Worm (Caenorhabditis elegans): Measurements from ENCODE around the gene W06D11.3.

The W06D11.3 gene

ce11 chrX:12270841-12271240, 27.6 kb upstream of the W06D11.3 start, which contains the start of gene otpl-8:
TSS of gene otpl-8 (minus strand) at chrX:12270941.
- TF ChIP-seq ceh-24 (tag; optimal IDR thresholded peaks at IDR 0.05) (no peak), syd-9 (tag; optimal IDR thresholded peaks at IDR 0.05) (no peak), elt-2 (tag; optimal IDR thresholded peaks at IDR 0.05) (no peak), ztf-16 (tag; optimal IDR thresholded peaks at IDR 0.05) (no peak), dmd-4 (tag; optimal IDR thresholded peaks at IDR 0.05; ENCODE audit: borderline replicate concordance) (no peak), fax-1 (tag; optimal IDR thresholded peaks at IDR 0.05) (no peak), ceh-9 (tag; optimal IDR thresholded peaks at IDR 0.05) (no peak), pqm-1 (tag; optimal IDR thresholded peaks at IDR 0.05) (no peak), ceh-22 (tag; optimal IDR thresholded peaks at IDR 0.05) (no peak), eyg-1 (tag; optimal IDR thresholded peaks at IDR 0.05) (no peak), nfya-1 (tag; optimal IDR thresholded peaks at IDR 0.05) (no peak)

DNA sequence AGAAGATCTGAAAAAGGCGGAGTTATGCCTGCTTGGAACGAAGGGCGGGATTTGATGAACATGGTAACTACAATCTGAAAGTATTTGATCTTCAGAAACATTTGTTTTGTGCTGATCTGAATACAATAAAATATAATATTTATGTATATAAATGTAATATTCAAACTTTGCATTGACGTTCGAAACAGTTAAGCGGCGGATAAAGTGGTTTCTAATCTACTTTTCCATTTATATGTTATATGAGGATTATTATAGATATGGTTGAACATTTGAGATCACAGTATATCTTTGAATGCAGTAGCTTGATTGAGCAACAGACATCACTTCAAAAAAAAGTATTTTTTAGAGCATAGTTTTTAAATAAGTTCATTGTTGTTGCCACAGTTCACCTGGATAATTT, 24.6 kb upstream of the W06D11.3 start, which contains the start of gene H19J13.2:
TSS of gene H19J13.2 (minus strand) at position 101 of the 400 bp plus-strand sequence.
- no peak for TF ChIP-seq mec-3 (tag; optimal IDR thresholded peaks at IDR 0.05; ENCODE audit: borderline replicate concordance)
- TF ChIP-seq pqm-1 (tag; optimal IDR thresholded peaks at IDR 0.05): no peak
- no peak for TF ChIP-seq eyg-1 (tag; optimal IDR thresholded peaks at IDR 0.05)
- TF ChIP-seq ceh-18 (tag; optimal IDR thresholded peaks at IDR 0.05): no peak
- TF ChIP-seq C08G9.2 (tag; optimal IDR thresholded peaks at IDR 0.05): no peak
- TF ChIP-seq ahr-1 (tag; optimal IDR thresholded peaks at IDR 0.05): no peak
- no peak for TF ChIP-seq nhr-232 (tag; optimal IDR thresholded peaks at IDR 0.05)
- no peak for TF ChIP-seq hlh-30 (tag; optimal IDR thresholded peaks at IDR 0.05; ENCODE audit: insufficient read depth)
- TF ChIP-seq nhr-11 (tag; optimal IDR thresholded peaks at IDR 0.05): no peak
- no peak for TF ChIP-seq elt-4 (tag; optimal IDR thresholded peaks at IDR 0.05)
- no peak for TF ChIP-seq F13H6.1 (tag; optimal IDR thresholded peaks at IDR 0.05)
- TF ChIP-seq unc-55 (GFP tag; optimal IDR thresholded peaks at IDR 0.05): no peak
- no peak for TF ChIP-seq ttx-3 (tag; optimal IDR thresholded peaks at IDR 0.05)
- TF ChIP-seq hlh-13 (GFP tag; optimal IDR thresholded peaks at IDR 0.05): no peak
- no peak for TF ChIP-seq tbx-7 (tag; optimal IDR thresholded peaks at IDR 0.05)
- no peak for TF ChIP-seq che-1 (tag; optimal IDR thresholded peaks at IDR 0.05)
- no peak for TF ChIP-seq ceh-9 (tag; optimal IDR thresholded peaks at IDR 0.05)
- no peak for TF ChIP-seq T23F11.4 (GFP tag; optimal IDR thresholded peaks at IDR 0.05)
- TF ChIP-seq rnt-1 (tag; optimal IDR thresholded peaks at IDR 0.05): no peak

DNA sequence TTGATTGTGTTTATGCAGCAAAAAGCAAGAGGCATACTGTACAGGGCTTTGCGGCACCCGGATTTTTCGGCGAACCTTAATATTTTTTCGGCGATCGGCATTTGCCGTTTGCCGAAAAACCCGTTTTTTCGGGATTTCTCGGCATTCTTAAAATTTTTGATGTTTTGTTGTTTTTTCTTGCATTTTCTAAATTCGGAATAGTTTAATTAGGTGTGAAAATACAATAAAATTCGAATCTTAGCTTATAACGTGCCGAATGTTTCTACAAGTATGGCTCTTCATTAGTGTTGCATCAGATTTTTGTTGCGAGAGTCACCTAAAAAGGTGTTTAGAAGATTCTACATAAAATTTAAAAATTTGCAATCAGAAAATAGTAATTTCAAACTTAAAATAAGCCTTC, 22.9 kb upstream of the W06D11.3 start, which contains the start of gene C04B4.6:
TSS of gene C04B4.6 (minus strand) at position 101 of the 400 bp plus-strand sequence.
- TF ChIP-seq hlh-8 (tag; optimal IDR thresholded peaks at IDR 0.05) (no peak), pqm-1 (tag; optimal IDR thresholded peaks at IDR 0.05) (no peak), ceh-30 (tag; optimal IDR thresholded peaks at IDR 0.05) (no peak), hlh-6 (tag; optimal IDR thresholded peaks at IDR 0.05) (no peak), T23F11.4 (GFP tag; optimal IDR thresholded peaks at IDR 0.05) (no peak), ceh-18 (tag; optimal IDR thresholded peaks at IDR 0.05) (no peak), eyg-1 (tag; optimal IDR thresholded peaks at IDR 0.05) (no peak), madf-2 (tag; optimal IDR thresholded peaks at IDR 0.05) (no peak), ceh-34 (tag; optimal IDR thresholded peaks at IDR 0.05) (no peak), ceh-22 (tag; optimal IDR thresholded peaks at IDR 0.05) (no peak), dmd-4 (tag; optimal IDR thresholded peaks at IDR 0.05; ENCODE audit: borderline replicate concordance) (no peak), K02D7.2 (tag; optimal IDR thresholded peaks at IDR 0.05) (no peak), ets-4 (tag; optimal IDR thresholded peaks at IDR 0.05) (no peak), ceh-48 (tag; optimal IDR thresholded peaks at IDR 0.05) (no peak), dve-1 (tag; optimal IDR thresholded peaks at IDR 0.05) (no peak), nfya-1 (tag; optimal IDR thresholded peaks at IDR 0.05) (no peak), che-1 (tag; optimal IDR thresholded peaks at IDR 0.05) (no peak), mec-3 (tag; optimal IDR thresholded peaks at IDR 0.05; ENCODE audit: borderline replicate concordance) (no peak), nhr-11 (tag; optimal IDR thresholded peaks at IDR 0.05) (no peak)

DNA sequence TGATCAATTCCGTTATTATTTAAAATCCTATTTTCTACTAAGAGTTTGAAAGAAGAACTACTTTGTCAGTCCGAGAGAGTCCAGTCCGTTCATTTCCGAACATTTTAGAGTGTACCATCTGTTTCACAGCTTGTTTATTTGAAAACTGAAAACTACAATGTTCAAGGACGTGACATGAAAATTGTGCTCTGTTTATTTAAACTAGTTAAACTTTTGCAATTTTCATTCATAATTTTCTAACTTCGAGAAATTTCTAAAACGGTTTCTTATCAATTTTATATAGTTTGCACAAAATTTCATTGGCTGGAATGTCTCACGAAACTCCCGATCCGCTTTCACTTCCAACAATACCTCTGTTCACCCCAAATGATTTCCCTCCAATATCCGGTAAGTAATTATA, 18.0 kb upstream of the W06D11.3 start, which contains the start of gene C04B4.1:
TSS of gene C04B4.1 (plus strand) at position 301 of the 400 bp plus-strand sequence.
- no peak for TF ChIP-seq sox-4 (tag; optimal IDR thresholded peaks at IDR 0.05)
- TF ChIP-seq ceh-48 (tag; optimal IDR thresholded peaks at IDR 0.05): no peak
- TF ChIP-seq gmeb-2 (tag; optimal IDR thresholded peaks at IDR 0.05): no peak
- no peak for TF ChIP-seq Y22D7AL.16 (tag; optimal IDR thresholded peaks at IDR 0.05)
- no peak for TF ChIP-seq unc-55 (GFP tag; optimal IDR thresholded peaks at IDR 0.05)
- no peak for TF ChIP-seq pqm-1 (tag; optimal IDR thresholded peaks at IDR 0.05)
- no peak for TF ChIP-seq ceh-31 (tag; optimal IDR thresholded peaks at IDR 0.05)
- no peak for TF ChIP-seq dve-1 (tag; optimal IDR thresholded peaks at IDR 0.05)
- TF ChIP-seq hlh-30 (tag; optimal IDR thresholded peaks at IDR 0.05; ENCODE audit: insufficient read depth): no peak
- TF ChIP-seq odd-2 (tag; optimal IDR thresholded peaks at IDR 0.05): no peak
- no peak for TF ChIP-seq rnt-1 (tag; optimal IDR thresholded peaks at IDR 0.05)
- TF ChIP-seq hlh-6 (tag; optimal IDR thresholded peaks at IDR 0.05): no peak
- no peak for TF ChIP-seq ama-1 (optimal IDR thresholded peaks at IDR 0.05)
- TF ChIP-seq lin-11 (tag; optimal IDR thresholded peaks at IDR 0.05): no peak
- no peak for TF ChIP-seq ztf-16 (tag; optimal IDR thresholded peaks at IDR 0.05)
- TF ChIP-seq ceh-14 (tag; optimal IDR thresholded peaks at IDR 0.05): no peak
- TF ChIP-seq hlh-15 (tag; optimal IDR thresholded peaks at IDR 0.05): no peak
- no peak for TF ChIP-seq ceh-45 (GFP tag; IDR thresholded peaks at IDR 0.05)
